Worm (Caenorhabditis elegans): ENCODE measurements around the gene ZK856.7.

- no peak for TF ChIP-seq unc-62 (GFP tag; optimal IDR thresholded peaks at IDR 0.05)
- no peak for TF ChIP-seq elt-1 (tag; optimal IDR thresholded peaks at IDR 0.05)
- no peak for TF ChIP-seq nhr-237 (tag; optimal IDR thresholded peaks at IDR 0.05)
- TF ChIP-seq skn-1 (tag; optimal IDR thresholded peaks at IDR 0.05) = no peak
- no peak for TF ChIP-seq ceh-82 (tag; optimal IDR thresholded peaks at IDR 0.05)
- no peak for TF ChIP-seq F13H6.1 (tag; optimal IDR thresholded peaks at IDR 0.05)
- no peak for TF ChIP-seq lin-11 (tag; optimal IDR thresholded peaks at IDR 0.05)
- no peak for TF ChIP-seq egl-27 (tag; optimal IDR thresholded peaks at IDR 0.05)
- no peak for TF ChIP-seq lin-13 (GFP tag; optimal IDR thresholded peaks at IDR 0.05)
Measured at ce11 chrV:10246967-10247366, 45.1 kb downstream of the ZK856.7 start.

All from whole organism, L2 larva.